Worm (Caenorhabditis elegans) whole organism, L4/young adult: ENCODE results near the gene T28A8.8.

Source experiments
- W03F9.2 ChIP-seq: fragments of 150-350 bp; optimal IDR thresholded peaks from 2 replicates; lab custom pipeline; 2014; ENCODE audit warnings: missing biosample characterization, missing genetic modification characterization
- dao-5 ChIP-seq: sonication (generic microtip); optimal IDR thresholded peaks from 2 replicates; lab custom pipeline; 2016; ENCODE audit warnings: missing genotype, missing genetic modification characterization, moderate library complexity, missing compliant biosample characterization
- him-1 ChIP-seq: sonication (generic microtip); optimal IDR thresholded peaks from 2 replicates; lab custom pipeline; 2016; ENCODE audit warnings: missing genotype, missing genetic modification reagents, missing genetic modification characterization, missing compliant biosample characterization

T28A8.8 gene

DNA sequence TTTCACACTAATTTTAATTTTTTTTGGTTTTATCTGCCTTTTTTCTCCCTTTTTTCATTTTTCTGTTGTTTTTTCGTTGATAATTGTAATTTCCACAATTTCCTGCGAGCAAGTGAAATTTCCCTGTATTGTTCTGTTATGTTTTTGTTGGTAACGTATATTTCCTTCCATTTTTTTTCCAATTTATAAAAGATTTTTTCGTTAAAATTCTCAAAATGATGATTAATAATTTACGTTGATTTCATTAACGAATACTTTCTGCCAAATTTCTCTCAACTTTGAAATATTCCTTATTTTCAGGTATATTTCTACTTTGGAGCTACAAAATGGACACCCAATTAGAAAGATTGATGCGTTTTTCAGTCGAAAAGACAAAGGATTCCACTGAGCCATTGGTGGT lies at the start of gene T28A8.8:
TSS of gene T28A8.8 (plus strand) at position 301 of the 400 bp plus-strand sequence.
- TF ChIP-seq dao-5 (tag; lab: Kevin White, UChicago) (no peak), W03F9.2 (tag; lab: Kevin White, UChicago) (no peak), him-1 (tag; lab: Kevin White, UChicago) (no peak)

DNA sequence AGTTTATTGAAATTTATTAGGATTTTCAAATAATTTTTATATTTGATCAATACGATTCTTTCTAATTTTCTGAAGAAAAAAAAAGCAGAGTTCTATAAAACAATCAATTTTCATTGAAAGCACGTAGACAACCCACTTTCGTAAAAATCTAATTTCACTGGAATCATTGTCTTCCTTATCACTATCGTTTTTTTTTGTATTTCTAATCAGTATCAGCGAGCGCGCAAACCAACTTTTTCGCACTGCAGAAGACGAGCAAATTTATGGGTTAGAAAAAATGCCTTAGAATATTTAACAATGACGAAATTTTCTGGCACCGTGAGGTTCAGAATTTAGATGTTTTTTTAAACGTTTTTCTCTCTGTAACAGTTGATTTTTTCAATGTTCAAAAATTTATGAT lies 49.8 kb upstream of the T28A8.8 start:
- TF ChIP-seq him-1 (tag; lab: Kevin White, UChicago) (no peak), W03F9.2 (tag; lab: Kevin White, UChicago) (no peak), dao-5 (tag; lab: Kevin White, UChicago) (no peak)

DNA sequence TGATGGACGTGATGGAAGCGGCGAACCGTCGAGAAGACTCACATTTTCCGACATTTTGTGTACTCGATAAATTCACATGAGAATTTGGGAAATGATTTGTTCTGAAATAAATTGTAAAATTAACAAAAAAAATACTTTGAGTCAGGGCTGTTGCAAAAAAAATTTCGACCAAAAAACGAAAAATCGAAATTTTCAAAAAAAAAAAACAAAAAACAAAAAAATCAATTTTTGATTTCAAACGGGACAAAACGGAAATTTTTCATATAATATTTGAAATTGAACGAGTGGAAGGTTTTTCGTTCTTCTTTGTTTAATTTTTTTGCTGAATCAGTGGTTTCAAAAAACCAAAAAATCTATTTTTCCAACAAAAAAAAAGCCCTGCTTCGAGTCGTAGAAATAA lies 47.4 kb upstream of the T28A8.8 start, which contains the start of gene cua-1:
TSS of gene cua-1 (minus strand) at position 101 of the 400 bp plus-strand sequence.
- no peak for TF ChIP-seq W03F9.2 (tag; lab: Kevin White, UChicago)
- no peak for TF ChIP-seq dao-5 (tag; lab: Kevin White, UChicago)
- TF ChIP-seq him-1 (tag; lab: Kevin White, UChicago) = no peak

DNA sequence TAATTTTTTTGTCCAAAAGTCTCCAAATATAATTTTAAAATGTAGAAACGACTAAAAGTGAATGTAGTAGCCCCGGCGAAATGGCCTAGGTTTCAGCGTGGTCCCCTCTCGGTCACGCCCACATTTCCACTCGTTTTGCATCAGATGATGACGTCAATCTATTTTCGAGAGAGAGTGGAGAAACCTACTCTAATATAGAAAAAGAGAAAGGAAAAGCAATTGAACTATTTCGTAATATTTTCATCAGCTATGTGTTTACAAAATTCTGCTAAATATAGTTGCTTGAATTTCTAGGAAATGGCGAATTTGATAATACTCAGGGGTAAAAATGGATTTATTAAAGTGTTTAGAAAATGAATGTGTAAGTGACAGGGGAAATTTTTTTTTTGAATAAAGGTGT lies 46.8 kb upstream of the T28A8.8 start:
- no peak for TF ChIP-seq him-1 (tag; lab: Kevin White, UChicago)
- no peak for TF ChIP-seq W03F9.2 (tag; lab: Kevin White, UChicago)
- TF ChIP-seq dao-5 (tag; lab: Kevin White, UChicago) = no peak

DNA sequence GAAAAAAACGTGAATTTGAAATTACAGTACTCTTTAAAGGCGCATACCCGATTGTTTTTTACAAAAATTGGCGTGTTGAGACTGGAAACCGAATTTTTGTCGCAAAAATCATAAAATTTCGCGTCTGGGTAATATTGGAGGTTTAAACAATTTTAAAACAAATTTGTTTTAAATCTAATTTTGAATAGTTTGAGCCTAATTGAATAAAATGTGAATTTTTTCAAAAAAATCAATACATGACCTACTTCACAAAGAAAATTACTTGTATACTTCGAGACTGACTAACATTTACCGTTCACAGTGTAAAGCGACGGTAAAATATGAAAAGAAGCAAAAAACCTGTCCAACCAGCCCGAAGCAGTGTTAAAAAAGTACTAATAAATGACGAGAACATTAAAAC lies 45.3 kb upstream of the T28A8.8 start:
- no peak for TF ChIP-seq W03F9.2 (tag; lab: Kevin White, UChicago)
- no peak for TF ChIP-seq him-1 (tag; lab: Kevin White, UChicago)
- TF ChIP-seq dao-5 (tag; lab: Kevin White, UChicago) = no peak

DNA sequence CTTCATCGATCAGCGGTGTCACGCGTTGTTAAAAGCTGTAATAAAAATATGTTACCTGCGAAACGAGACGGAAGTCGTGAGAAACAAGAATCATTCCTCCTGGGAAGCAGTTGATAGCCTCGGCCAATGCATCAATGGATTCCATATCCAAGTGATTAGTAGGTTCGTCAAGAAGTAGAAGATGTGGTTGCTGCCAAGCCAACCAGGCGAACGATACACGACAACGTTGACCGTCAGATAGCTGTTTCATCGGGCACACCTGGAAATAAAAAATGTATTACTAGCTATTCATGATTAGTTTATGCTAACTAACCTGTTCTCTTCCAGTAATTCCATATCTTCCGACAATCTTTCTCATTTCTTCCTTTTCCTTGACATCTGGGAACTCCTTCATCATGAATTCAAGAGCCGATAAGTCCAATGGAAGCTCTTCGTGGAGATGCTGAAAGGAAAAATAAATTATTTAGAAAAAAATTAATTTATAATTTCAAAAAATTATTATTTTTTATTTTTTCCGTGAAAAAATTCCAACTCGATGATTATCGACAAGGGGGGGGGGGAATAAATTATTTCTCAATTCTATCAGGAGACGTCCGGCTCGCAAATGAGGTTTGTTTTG lies 43.5 kb upstream of the T28A8.8 start, which contains the start of gene tag-164:
TSS of gene tag-164 (plus strand) at position 569 of the 619 bp plus-strand sequence.
- TF ChIP-seq him-1 (tag; lab: Kevin White, UChicago) (no peak), dao-5 (tag; lab: Kevin White, UChicago) (no peak), W03F9.2 (tag; lab: Kevin White, UChicago) (no peak)

DNA sequence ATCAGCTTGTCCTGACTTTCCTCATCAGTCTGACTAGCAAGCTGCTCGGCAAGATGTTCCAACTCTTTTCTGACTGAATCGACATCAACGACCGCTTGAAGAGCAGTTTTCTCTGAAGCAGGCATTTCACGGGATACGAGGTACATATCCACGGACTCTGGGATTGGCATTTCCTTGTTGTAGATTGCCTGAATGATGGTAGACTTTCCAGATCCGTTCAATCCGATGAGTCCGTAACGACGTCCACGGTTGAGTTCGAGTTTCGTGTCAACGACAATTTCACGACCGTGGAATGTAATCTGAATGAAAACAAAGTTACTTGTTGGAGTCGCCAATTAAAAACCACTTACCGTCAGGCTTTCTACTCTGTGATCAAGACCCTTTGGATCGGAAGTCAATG lies 41.1 kb upstream of the T28A8.8 start:
- no peak for TF ChIP-seq dao-5 (tag; lab: Kevin White, UChicago)
- TF ChIP-seq W03F9.2 (tag; lab: Kevin White, UChicago) = no peak

DNA sequence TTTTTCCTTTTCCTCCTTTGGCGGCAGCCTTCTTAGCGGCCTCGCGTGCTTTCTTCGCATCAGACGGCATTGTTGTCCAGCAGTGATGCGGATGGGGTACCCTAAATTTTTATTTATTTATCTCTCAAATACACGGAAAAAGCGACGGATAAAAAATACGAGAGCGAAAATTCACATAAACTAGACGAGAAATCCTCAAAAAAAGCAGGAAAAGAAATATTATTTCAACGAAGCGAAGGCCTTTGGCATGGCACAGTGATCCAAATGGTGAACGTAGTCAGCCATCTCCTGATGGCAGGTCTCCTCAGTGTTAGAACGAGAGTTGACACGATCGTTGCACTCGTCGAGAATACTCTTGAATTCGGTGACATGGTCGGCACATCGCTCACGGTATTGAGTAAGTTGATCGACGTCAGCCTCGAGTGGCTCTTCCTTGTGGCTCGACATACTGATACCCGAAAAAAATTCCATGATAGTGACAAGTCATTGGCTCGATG lies 40.4 kb upstream of the T28A8.8 start, which contains the start of the genes abcf-2 and T27E9.2:
TSS of gene abcf-2 (minus strand) at position 101 of the 497 bp plus-strand sequence.
TSS of gene T27E9.2 (minus strand) at position 447 of the 497 bp plus-strand sequence.
- TF ChIP-seq him-1 (tag; lab: Kevin White, UChicago) = no peak
- no peak for TF ChIP-seq W03F9.2 (tag; lab: Kevin White, UChicago)
- TF ChIP-seq dao-5 (tag; lab: Kevin White, UChicago) = no peak

DNA sequence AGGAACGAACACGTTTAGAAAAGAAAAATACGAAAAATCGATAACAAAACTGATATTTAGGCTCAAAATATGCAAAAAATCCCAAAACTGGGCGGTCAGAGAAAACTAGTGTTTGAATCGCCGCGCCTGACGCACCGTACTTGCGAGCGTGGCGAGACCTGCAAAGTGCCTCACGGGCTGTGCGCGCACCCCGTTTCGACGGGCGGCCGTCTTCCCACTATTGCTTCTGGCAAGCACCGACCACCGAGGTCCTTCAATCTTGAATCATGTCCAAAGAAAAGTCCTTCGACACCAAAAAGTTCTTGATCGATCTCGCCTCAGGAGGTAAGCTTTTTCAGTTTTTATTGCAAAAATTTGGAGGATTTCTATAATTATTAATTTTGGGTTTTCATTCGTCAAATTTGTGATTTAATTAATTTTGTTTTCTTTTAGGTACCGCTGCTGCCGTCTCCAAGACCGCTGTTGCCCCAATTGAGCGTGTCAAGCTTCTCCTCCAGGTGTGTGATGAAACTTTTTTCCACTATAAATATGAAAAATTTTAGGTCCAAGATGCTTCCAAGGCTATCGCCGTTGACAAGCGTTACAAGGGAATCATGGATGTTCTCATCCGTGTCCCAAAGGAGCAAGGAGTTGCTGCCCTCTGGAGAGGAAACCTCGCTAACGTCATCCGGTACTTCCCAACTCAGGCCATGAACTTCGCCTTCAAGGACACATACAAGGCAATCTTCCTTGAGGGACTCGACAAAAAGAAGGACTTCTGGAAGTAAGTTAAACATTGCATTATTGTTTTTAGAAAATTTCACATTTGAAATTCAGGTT lies 39.4 kb upstream of the T28A8.8 start, which contains the start of gene ant-1.1:
TSS of gene ant-1.1 (plus strand) at position 199 of the 819 bp plus-strand sequence.
- TF ChIP-seq him-1 (tag; lab: Kevin White, UChicago) = peak; percentile 38
- no peak for TF ChIP-seq dao-5 (tag; lab: Kevin White, UChicago)
- peak; percentile 88 for TF ChIP-seq W03F9.2 (tag; lab: Kevin White, UChicago)

DNA sequence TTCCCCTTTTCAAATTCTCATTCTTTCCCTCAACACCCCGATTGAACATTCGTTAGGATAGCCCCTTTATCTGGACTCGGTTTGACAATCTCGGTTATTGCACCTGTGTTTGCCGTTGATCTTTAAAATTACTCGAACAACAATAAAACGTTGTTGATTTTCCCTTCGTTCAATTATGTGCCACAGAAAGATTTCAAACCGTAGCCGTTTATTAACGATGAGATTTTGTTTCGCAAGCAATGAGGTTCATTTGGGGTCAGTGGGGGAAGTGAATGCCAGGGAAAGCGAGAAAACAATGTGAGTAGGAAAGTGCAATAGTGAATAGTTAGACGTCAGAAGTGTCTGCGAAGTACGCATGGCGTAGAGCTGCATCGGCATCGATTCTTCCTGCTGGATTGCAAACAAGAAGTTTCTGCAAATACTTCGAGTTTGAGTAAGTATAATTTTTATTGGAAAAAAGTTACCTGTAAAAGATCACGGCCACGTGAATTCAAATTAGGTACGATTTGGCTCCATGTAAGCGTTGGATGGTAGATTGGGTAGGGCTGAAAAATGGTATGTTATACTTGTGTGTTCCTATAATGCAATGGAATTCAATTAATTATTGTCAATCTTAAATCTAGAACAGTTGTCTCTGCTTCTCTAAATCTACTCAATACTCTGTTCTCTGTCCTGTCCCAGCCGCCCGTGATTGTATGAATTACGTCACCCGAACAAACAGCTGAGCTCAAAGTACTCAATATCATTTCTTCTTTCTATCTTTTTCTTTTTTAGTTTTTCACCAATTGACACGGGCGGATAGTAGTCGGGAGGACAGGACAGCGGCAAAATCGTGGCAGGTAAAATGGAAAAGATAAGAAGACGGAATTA lies 37.9 kb upstream of the T28A8.8 start, which contains the start of gene kel-3:
TSS of gene kel-3 (plus strand) at position 328 of the 870 bp plus-strand sequence.
- TF ChIP-seq W03F9.2 (tag; lab: Kevin White, UChicago) (peak; percentile 40), dao-5 (tag; lab: Kevin White, UChicago) (peak; percentile 75), him-1 (tag; lab: Kevin White, UChicago) (peak; percentile 41)

DNA sequence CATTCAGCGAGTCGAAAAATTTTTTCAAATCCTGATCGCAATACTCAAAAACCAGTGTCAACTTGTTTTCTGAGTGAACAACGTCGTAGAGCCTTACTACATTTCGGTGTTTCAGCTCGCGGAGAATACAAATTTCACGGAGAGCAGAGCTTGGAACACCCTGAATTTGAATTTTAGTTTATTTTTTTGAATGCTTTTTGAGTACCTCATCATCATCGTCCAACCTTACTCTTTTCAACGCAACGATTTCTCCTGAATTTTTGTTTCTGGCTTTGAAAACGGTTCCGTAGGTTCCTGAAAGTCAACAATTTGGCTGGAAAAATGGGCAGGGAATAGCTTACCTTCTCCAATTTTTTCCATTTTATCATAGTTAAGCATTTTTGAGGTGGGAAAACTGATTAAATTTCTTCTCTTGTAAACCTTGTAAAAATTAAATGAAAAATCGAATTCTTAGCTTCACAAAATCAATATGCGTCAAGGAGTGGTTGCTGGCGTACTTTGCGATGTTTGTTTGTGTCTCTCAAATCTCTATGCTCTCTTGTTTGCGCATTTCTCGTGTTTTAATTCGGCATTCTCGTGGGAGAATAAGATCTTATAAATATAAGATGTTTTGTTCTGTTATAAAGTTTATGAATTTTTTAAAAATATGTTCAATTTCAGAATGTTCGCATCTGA lies 36.6 kb upstream of the T28A8.8 start, which contains the start of gene cdk-5:
TSS of gene cdk-5 (minus strand) at position 425 of the 675 bp plus-strand sequence.
- TF ChIP-seq dao-5 (tag; lab: Kevin White, UChicago) (no peak), W03F9.2 (tag; lab: Kevin White, UChicago) (peak; percentile 87), him-1 (tag; lab: Kevin White, UChicago) (peak; percentile 6)
